Worm (Caenorhabditis elegans): ENCODE results near the gene srw-144.

ce11 chrV:2962960-2963359 lies 2.2 kb upstream of the srw-144 start, which contains the start of gene srw-138:
- TF ChIP-seq him-1 (tag; optimal IDR thresholded peaks at IDR 0.05) (no peak), W03F9.2 (tag; optimal IDR thresholded peaks at IDR 0.05) (no peak)
